In the genomic region with DNA sequence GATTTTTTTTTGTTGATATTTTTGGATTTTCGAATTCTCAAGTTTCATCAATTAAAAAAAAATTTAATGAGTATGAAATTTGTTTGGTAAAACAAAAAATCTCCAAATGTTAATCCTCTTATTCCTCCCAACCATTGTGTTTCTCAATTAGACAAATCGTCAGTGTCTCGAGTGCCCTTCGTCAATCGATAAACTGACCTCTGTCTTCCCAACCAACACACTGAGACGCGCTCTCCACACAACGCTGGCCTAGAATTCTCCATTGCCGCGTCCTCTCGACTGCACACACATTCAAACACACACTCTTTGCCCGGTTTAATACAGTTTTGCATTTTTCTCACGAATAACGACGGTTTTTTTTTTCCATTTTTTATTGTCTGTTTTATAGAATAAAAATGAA, we compare ENCODE assay signal across 1 worm cellular context.
A peak's percentile ranks its signal among the peaks of the same experiment; 100 is the strongest.
TF ChIP-seq lines count a peak whose summit lies in the region.

A gene (plus strand): TSS at position 389 of the 400 bp plus-strand sequence.

TF ChIP-seq in whole organism, L1 larva, 84 proteins besides CTCF, POLR2A, EP300 and RAD21 (continued from another document):
- no peak for TF ChIP-seq vab-15 (tag; optimal IDR thresholded peaks at IDR 0.05; lab: Kevin White, UChicago)
- no peak for TF ChIP-seq nhr-237 (tag; optimal IDR thresholded peaks at IDR 0.05; lab: Kevin White, UChicago)
- no peak for TF ChIP-seq nhr-77 (tag; optimal IDR thresholded peaks at IDR 0.05; lab: Kevin White, UChicago)
- TF ChIP-seq lin-14 (GFP tag; optimal IDR thresholded peaks at IDR 0.05; lab: Kevin White, UChicago) = peak; percentile 67
- TF ChIP-seq fkh-10 (GFP tag; optimal IDR thresholded peaks at IDR 0.05; lab: Kevin White, UChicago) = no peak
- no peak for TF ChIP-seq snpc-4 (tag; optimal IDR thresholded peaks at IDR 0.05; lab: Kevin White, UChicago)
- no peak for TF ChIP-seq ets-5 (GFP tag; IDR thresholded peaks at IDR 0.05; lab: Robert Waterston, UW)
- no peak for TF ChIP-seq unc-130 (tag; optimal IDR thresholded peaks at IDR 0.05; lab: Kevin White, UChicago)
- no peak for TF ChIP-seq ceh-8 (GFP tag; optimal IDR thresholded peaks at IDR 0.05; lab: Kevin White, UChicago)
- no peak for TF ChIP-seq lin-13 (GFP tag; optimal IDR thresholded peaks at IDR 0.05; lab: Kevin White, UChicago)
- TF ChIP-seq F16B12.6 (tag; optimal IDR thresholded peaks at IDR 0.05; lab: Kevin White, UChicago) = peak; percentile 30
- TF ChIP-seq efl-3 (GFP tag; optimal IDR thresholded peaks at IDR 0.05; lab: Kevin White, UChicago) = no peak
- TF ChIP-seq fos-1 (tag; optimal IDR thresholded peaks at IDR 0.05; lab: Kevin White, UChicago) = no peak
- peak in 1 of 2 experiments; percentile 24 for TF ChIP-seq lsy-2 (tag; optimal IDR thresholded peaks at IDR 0.05; lab: Kevin White, UChicago)
- no peak for TF ChIP-seq hpl-2 (GFP tag; optimal IDR thresholded peaks at IDR 0.05; lab: Kevin White, UChicago)
